Worm (Caenorhabditis elegans): ENCODE measurements around the gene F35E12.10.
A peak's percentile ranks its signal among the peaks of the same experiment; 100 is the strongest.

The F35E12.10 gene

ce11 chrV:13715223-13715686, 33.3 kb downstream of the F35E12.10 start, which contains the start of gene zipt-9 (continued):
- TF ChIP-seq efl-3 (GFP tag; optimal IDR thresholded peaks at IDR 0.05) = peak; percentile 53
- no peak for TF ChIP-seq zip-4 (GFP tag; optimal IDR thresholded peaks at IDR 0.05)
- peak; percentile 90 for TF ChIP-seq ceh-63 (GFP tag; optimal IDR thresholded peaks at IDR 0.05)
- TF ChIP-seq ceh-88 (GFP tag; IDR thresholded peaks at IDR 0.05) = peak; percentile 80
- peak; percentile 89 for TF ChIP-seq vab-15 (tag; optimal IDR thresholded peaks at IDR 0.05)
- TF ChIP-seq efl-1 (optimal IDR thresholded peaks at IDR 0.05) = peak; percentile 82 to 85
- peak; percentile 73 to 95 for TF ChIP-seq efl-1 (GFP tag; optimal IDR thresholded peaks at IDR 0.05 in 1 of 2)
- TF ChIP-seq xbp-1 (tag; optimal IDR thresholded peaks at IDR 0.05) = peak; percentile 84
- peak; percentile 93 for TF ChIP-seq blmp-1 (tag; optimal IDR thresholded peaks at IDR 0.05)
- peak; percentile 84 for TF ChIP-seq isw-1 (GFP tag; IDR thresholded peaks at IDR 0.05)
- peak; percentile 51 for TF ChIP-seq unc-130 (tag; optimal IDR thresholded peaks at IDR 0.05)
- TF ChIP-seq nhr-19 (GFP tag; conservative IDR thresholded peaks at IDR 0.05) = peak; percentile 83
- no peak for TF ChIP-seq mef-2 (tag; optimal IDR thresholded peaks at IDR 0.05)
- peak in 2 of 6 experiments; percentile 48 to 80 for TF ChIP-seq elt-3 (tag; optimal IDR thresholded peaks at IDR 0.05)
- no peak for TF ChIP-seq nhr-28 (tag; optimal IDR thresholded peaks at IDR 0.05)
- TF ChIP-seq Y116A8C.19 (tag; optimal IDR thresholded peaks at IDR 0.05; ENCODE audit: borderline replicate concordance) = no peak
- no peak for TF ChIP-seq tlp-1 (tag; optimal IDR thresholded peaks at IDR 0.05)
- TF ChIP-seq hlh-4 (tag; optimal IDR thresholded peaks at IDR 0.05) = peak; percentile 5
- TF ChIP-seq C04F5.9 (tag; optimal IDR thresholded peaks at IDR 0.05) = peak; percentile 70
- no peak for TF ChIP-seq alr-1 (tag; optimal IDR thresholded peaks at IDR 0.05; ENCODE audit: borderline replicate concordance)
- TF ChIP-seq fkh-8 (tag; optimal IDR thresholded peaks at IDR 0.05) = peak; percentile 89
- TF ChIP-seq grh-1 (GFP tag; IDR thresholded peaks at IDR 0.05) = peak; percentile 50; the same call in 1 of the 2 replicates
- TF ChIP-seq lin-15B (tag; optimal IDR thresholded peaks at IDR 0.05) = peak; percentile 90
- TF ChIP-seq C34B4.2 (tag; optimal IDR thresholded peaks at IDR 0.05) = no peak
- peak; percentile 88 for TF ChIP-seq nhr-85 (tag)
- TF ChIP-seq lin-35 (GFP tag; optimal IDR thresholded peaks at IDR 0.05) = peak; percentile 75 to 89
- peak; percentile 82 for TF ChIP-seq tbx-2 (tag; optimal IDR thresholded peaks at IDR 0.05)
- peak; percentile 47 for TF ChIP-seq nhr-237 (tag; optimal IDR thresholded peaks at IDR 0.05)
- TF ChIP-seq hlh-17 (GFP tag; optimal IDR thresholded peaks at IDR 0.05; ENCODE audit: borderline replicate concordance) = no peak
- TF ChIP-seq mep-1 (tag; optimal IDR thresholded peaks at IDR 0.05) = peak; percentile 85
- no peak for TF ChIP-seq sup-37 (GFP tag; optimal IDR thresholded peaks at IDR 0.05)
- TF ChIP-seq pag-3 (tag; optimal IDR thresholded peaks at IDR 0.05; ENCODE audit: borderline replicate concordance, insufficient read depth) = no peak

- TF ChIP-seq Y116A8C.19 (tag; optimal IDR thresholded peaks at IDR 0.05; ENCODE audit: borderline replicate concordance) (no peak), vab-15 (tag; optimal IDR thresholded peaks at IDR 0.05) (no peak), mdl-1 (tag; optimal IDR thresholded peaks at IDR 0.05) (no peak), nhr-90 (tag; optimal IDR thresholded peaks at IDR 0.05; ENCODE audit: poor library complexity) (no peak), dsc-1 (tag; optimal IDR thresholded peaks at IDR 0.05) (no peak), ets-5 (GFP tag; IDR thresholded peaks at IDR 0.05) (no peak), snpc-4 (tag; optimal IDR thresholded peaks at IDR 0.05) (no peak), lin-15B (tag; optimal IDR thresholded peaks at IDR 0.05) (no peak), nhr-12 (tag; optimal IDR thresholded peaks at IDR 0.05) (no peak), nhr-28 (tag; optimal IDR thresholded peaks at IDR 0.05) (no peak), lin-35 (GFP tag; optimal IDR thresholded peaks at IDR 0.05) (no peak), elt-2 (tag; optimal IDR thresholded peaks at IDR 0.05) (no peak), nhr-47 (tag; optimal IDR thresholded peaks at IDR 0.05) (no peak)
Observed at ce11 chrV:13711060-13711459, 37.5 kb downstream of the F35E12.10 start, which contains the start of gene srx-96. TSS of gene srx-96 (plus strand) at chrV:13711360.

All from whole organism, L1 larva.